Worm (Caenorhabditis elegans) whole organism, L1 larva: Measurements from ENCODE around the gene srlf-1.

Source experiments
- C04F5.9 ChIP-seq: sonication (generic microtip); optimal IDR thresholded peaks from 2 replicates; lab custom pipeline; 2016; ENCODE audit warnings: missing genetic modification characterization, missing compliant biosample characterization
- C16A3.4 ChIP-seq: fragments of 150-350 bp; optimal IDR thresholded peaks from 2 replicates; lab custom pipeline; 2014; ENCODE audit warnings: missing biosample characterization, missing genetic modification characterization
- C34B4.2 ChIP-seq: sonication (generic microtip); optimal IDR thresholded peaks from 2 replicates; lab custom pipeline; 2017; ENCODE audit warnings: mild to moderate bottlenecking, missing genetic modification characterization, missing compliant biosample characterization
- Y116A8C.19 ChIP-seq: sonication (generic microtip); optimal IDR thresholded peaks from 2 replicates; lab custom pipeline; 2016; ENCODE audit warnings: missing compliant biosample characterization, missing genetic modification characterization, borderline replicate concordance
- aha-1 ChIP-seq: fragments of 150-350 bp; optimal IDR thresholded peaks from 2 replicates; lab custom pipeline; 2014; ENCODE audit warnings: missing biosample characterization, missing genetic modification characterization
- alr-1 ChIP-seq: fragments of 200-800 bp; sonication (Bioruptor generic); optimal IDR thresholded peaks from 2 replicates; lab custom pipeline; 2018; ENCODE audit warnings: borderline replicate concordance, mild to moderate bottlenecking, missing genetic modification characterization, missing compliant biosample characterization
- aly-2 ChIP-seq: fragments of 150-350 bp; optimal IDR thresholded peaks from 2 replicates; lab custom pipeline; 2014; ENCODE audit warnings: missing biosample characterization, missing genetic modification characterization
- ceh-63 ChIP-seq: fragments of 200-800 bp; sonication (Bioruptor generic); optimal IDR thresholded peaks from 2 replicates; lab custom pipeline; 2018; ENCODE audit warnings: mild to moderate bottlenecking, missing genetic modification characterization, missing compliant biosample characterization
- ceh-8 ChIP-seq: fragments of 200-800 bp; sonication (Bioruptor generic); optimal IDR thresholded peaks from 2 replicates; lab custom pipeline; 2018; ENCODE audit warnings: mild to moderate bottlenecking, missing genetic modification characterization, moderate library complexity, missing compliant biosample characterization
- ceh-82 ChIP-seq, 3 experiments: fragments of 150-350 bp in 1 of 3; sonication (generic microtip) in 2 of 3; optimal IDR thresholded peaks; 2 replicates each; lab custom pipeline; 2014 to 2017; ENCODE audit warnings: missing biosample characterization in 3 of 3, missing genetic modification characterization in 3 of 3
- ceh-88 ChIP-seq: fragments of 200-800 bp; sonication (Bioruptor generic); IDR thresholded peaks from 2 replicates; pipeline ENCODE4 v1.3.6; 2022; ENCODE audit warnings: missing genetic modification characterization, missing compliant biosample characterization
- ceh-90 ChIP-seq: sonication (generic microtip); optimal IDR thresholded peaks from 2 replicates; lab custom pipeline; 2016; ENCODE audit warnings: missing genetic modification characterization, missing compliant biosample characterization
- ces-1 ChIP-seq: fragments of 150-350 bp; optimal IDR thresholded peaks from 2 replicates; lab custom pipeline; 2014; ENCODE audit warnings: missing biosample characterization, missing genetic modification reagents, missing genetic modification characterization
- dsc-1 ChIP-seq: sonication (generic microtip); optimal IDR thresholded peaks from 2 replicates; lab custom pipeline; 2016; ENCODE audit warnings: mild to moderate bottlenecking, missing genetic modification characterization, missing compliant biosample characterization
- egl-27 ChIP-seq, 2 experiments: fragments of 150-350 bp in 1 of 2; sonication (generic microtip); optimal IDR thresholded peaks; 3 replicates each; lab custom pipeline; 2017 to 2018; ENCODE audit warnings: missing biosample characterization in 2 of 2, missing genetic modification characterization in 2 of 2, missing genetic modification reagents in 2 of 2
- elt-2 ChIP-seq: sonication (generic microtip); optimal IDR thresholded peaks from 2 replicates; lab custom pipeline; 2016; ENCODE audit warnings: missing genetic modification characterization, mild to moderate bottlenecking, inconsistent platforms, missing compliant biosample characterization, missing genetic modification reagents
- elt-3 ChIP-seq, 6 experiments: fragments of 150-350 bp in 1 of 6; sonication (generic microtip); optimal IDR thresholded peaks; 2 replicates each; lab custom pipeline; 2017 to 2018; ENCODE audit warnings: missing biosample characterization in 6 of 6, missing genetic modification characterization in 6 of 6, inconsistent platforms in 1 of 6
- fkh-4 ChIP-seq: sonication (generic microtip); optimal IDR thresholded peaks from 2 replicates; lab custom pipeline; 2016; ENCODE audit warnings: missing compliant biosample characterization, missing genetic modification characterization, borderline replicate concordance
- fkh-8 ChIP-seq: sonication (generic microtip); optimal IDR thresholded peaks from 2 replicates; lab custom pipeline; 2016; ENCODE audit warnings: mild to moderate bottlenecking, missing genetic modification characterization, missing compliant biosample characterization
- grh-1 ChIP-seq: fragments of 200-800 bp; sonication (Bioruptor generic); IDR thresholded peaks from 2 replicates; pipeline ENCODE4 v1.3.6; 2022; ENCODE audit warnings: missing genetic modification reagents, missing genetic modification characterization, missing compliant biosample characterization
- hlh-4 ChIP-seq: sonication (generic microtip); optimal IDR thresholded peaks from 2 replicates; lab custom pipeline; 2016; ENCODE audit warnings: mild to moderate bottlenecking, missing genetic modification characterization, missing compliant biosample characterization
- lin-14 ChIP-seq: fragments of 200-800 bp; sonication (Bioruptor generic); optimal IDR thresholded peaks from 2 replicates; lab custom pipeline; 2018; ENCODE audit warnings: mild to moderate bottlenecking, missing genetic modification characterization, moderate library complexity, missing compliant biosample characterization
- lin-15B ChIP-seq: fragments of 150-350 bp; sonication (generic microtip); optimal IDR thresholded peaks from 3 replicates; lab custom pipeline; 2014; ENCODE audit warnings: missing biosample characterization, missing genetic modification characterization
- lin-35 ChIP-seq, 2 experiments: fragments of 150-350 bp; optimal IDR thresholded peaks; 2 replicates each; lab custom pipeline; 2014; ENCODE audit warnings: missing biosample characterization in 2 of 2, missing genetic modification characterization in 2 of 2, missing genetic modification reagents in 2 of 2
- lin-39 ChIP-seq: fragments of 150-350 bp; optimal IDR thresholded peaks from 2 replicates; lab custom pipeline; 2014; ENCODE audit warnings: missing biosample characterization, missing genetic modification reagents, missing genetic modification characterization
- lsy-2 ChIP-seq, 2 experiments: fragments of 150-350 bp; optimal IDR thresholded peaks; 2 replicates each; lab custom pipeline; 2014; ENCODE audit warnings: missing biosample characterization in 2 of 2, missing genetic modification characterization in 2 of 2
- mab-9 ChIP-seq: fragments of 200-800 bp; sonication (Bioruptor generic); IDR thresholded peaks from 2 replicates; pipeline ENCODE4 v1.3.6; 2022; ENCODE audit warnings: missing genetic modification reagents, missing genetic modification characterization, missing compliant biosample characterization
- mef-2 ChIP-seq: fragments of 150-350 bp; optimal IDR thresholded peaks from 2 replicates; lab custom pipeline; 2014; ENCODE audit warnings: missing biosample characterization, missing genetic modification characterization
- nhr-11 ChIP-seq: fragments of 150-350 bp; optimal IDR thresholded peaks from 2 replicates; lab custom pipeline; 2014; ENCODE audit warnings: missing biosample characterization, missing genetic modification characterization
- nhr-19 ChIP-seq: fragments of 200-800 bp; sonication (Bioruptor generic); conservative IDR thresholded peaks from 2 replicates; pipeline ENCODE4 v1.3.6; 2022; ENCODE audit warnings: missing genetic modification characterization, missing compliant biosample characterization
- nhr-237 ChIP-seq: fragments of 150-350 bp; optimal IDR thresholded peaks from 2 replicates; lab custom pipeline; 2014; ENCODE audit warnings: missing biosample characterization, missing genetic modification characterization
- nhr-47 ChIP-seq: sonication (generic microtip); optimal IDR thresholded peaks from 2 replicates; lab custom pipeline; 2016; ENCODE audit warnings: mild to moderate bottlenecking, missing genetic modification characterization, moderate library complexity, missing compliant biosample characterization
- nhr-71 ChIP-seq: sonication (generic microtip); optimal IDR thresholded peaks from 2 replicates; lab custom pipeline; 2016; ENCODE audit warnings: mild to moderate bottlenecking, missing genetic modification characterization, moderate library complexity, missing compliant biosample characterization
- nhr-77 ChIP-seq: fragments of 150-350 bp; optimal IDR thresholded peaks from 2 replicates; lab custom pipeline; 2014; ENCODE audit warnings: missing biosample characterization, missing genetic modification characterization
- nhr-84 ChIP-seq: sonication (generic microtip); optimal IDR thresholded peaks from 2 replicates; lab custom pipeline; 2017; ENCODE audit warnings: missing biosample characterization, missing genetic modification characterization
- nhr-90 ChIP-seq: sonication (generic microtip); optimal IDR thresholded peaks from 2 replicates; lab custom pipeline; 2016; ENCODE audit warnings: mild to moderate bottlenecking, missing genetic modification characterization, missing compliant biosample characterization; ENCODE audit not compliant: poor library complexity
- pag-3 ChIP-seq: sonication (generic microtip); optimal IDR thresholded peaks from 2 replicates; lab custom pipeline; 2017; ENCODE audit warnings: missing genetic modification characterization, mild to moderate bottlenecking, missing compliant biosample characterization, antibody characterized with exemption, borderline replicate concordance; ENCODE audit not compliant: insufficient read depth
- pax-3 ChIP-seq: fragments of 200-800 bp; sonication (Bioruptor generic); optimal IDR thresholded peaks from 2 replicates; lab custom pipeline; 2018; ENCODE audit warnings: mild to moderate bottlenecking, missing genetic modification characterization, moderate library complexity, missing compliant biosample characterization
- rnt-1 ChIP-seq: sonication (generic microtip); optimal IDR thresholded peaks from 2 replicates; lab custom pipeline; 2016; ENCODE audit warnings: mild to moderate bottlenecking, missing genetic modification characterization, moderate library complexity, missing compliant biosample characterization
- snu-23 ChIP-seq: sonication (generic microtip); optimal IDR thresholded peaks from 2 replicates; lab custom pipeline; 2016; ENCODE audit warnings: missing genetic modification characterization, missing compliant biosample characterization
- sox-4 ChIP-seq: sonication (generic microtip); optimal IDR thresholded peaks from 2 replicates; lab custom pipeline; 2016; ENCODE audit warnings: missing genetic modification characterization, missing compliant biosample characterization
- sptf-1 ChIP-seq: fragments of 150-350 bp; optimal IDR thresholded peaks from 2 replicates; lab custom pipeline; 2014; ENCODE audit warnings: missing biosample characterization, missing genetic modification characterization
- sup-37 ChIP-seq: fragments of 200-800 bp; sonication (Bioruptor generic); optimal IDR thresholded peaks from 2 replicates; lab custom pipeline; 2018; ENCODE audit warnings: mild to moderate bottlenecking, missing genetic modification characterization, missing compliant biosample characterization
- swsn-7 ChIP-seq: sonication (generic microtip); optimal IDR thresholded peaks from 2 replicates; lab custom pipeline; 2016; ENCODE audit warnings: missing genetic modification characterization, missing compliant biosample characterization
- tbx-2 ChIP-seq: sonication (generic microtip); optimal IDR thresholded peaks from 2 replicates; lab custom pipeline; 2016; ENCODE audit warnings: missing genetic modification characterization, missing compliant biosample characterization
- tlp-1 ChIP-seq: fragments of 150-350 bp; optimal IDR thresholded peaks from 2 replicates; lab custom pipeline; 2014; ENCODE audit warnings: missing biosample characterization, missing genetic modification characterization
- unc-130 ChIP-seq: fragments of 150-350 bp; optimal IDR thresholded peaks from 2 replicates; lab custom pipeline; 2017; ENCODE audit warnings: missing biosample characterization, missing genetic modification characterization, inconsistent platforms
- unc-30 ChIP-seq: sonication (generic microtip); optimal IDR thresholded peaks from 2 replicates; lab custom pipeline; 2017; ENCODE audit warnings: missing biosample characterization, missing genetic modification characterization
- unc-86 ChIP-seq: sonication (generic microtip); optimal IDR thresholded peaks from 2 replicates; lab custom pipeline; 2016; ENCODE audit warnings: missing genetic modification characterization, missing compliant biosample characterization
- unc-98 ChIP-seq: fragments of 200-800 bp; sonication (Bioruptor generic); IDR thresholded peaks from 2 replicates; pipeline ENCODE4 v1.3.6; 2022; ENCODE audit warnings: missing genetic modification characterization, missing compliant biosample characterization
- zag-1 ChIP-seq: fragments of 150-350 bp; optimal IDR thresholded peaks from 2 replicates; lab custom pipeline; 2014; ENCODE audit warnings: missing biosample characterization, missing genetic modification characterization
- ztf-11 ChIP-seq, 2 experiments: sonication (generic microtip); optimal IDR thresholded peaks; 2 replicates each; lab custom pipeline; 2016 to 2017; ENCODE audit warnings: missing genetic modification characterization in 2 of 2, missing biosample characterization in 1 of 2, missing compliant biosample characterization in 1 of 2
- ztf-4 ChIP-seq: fragments of 150-350 bp; optimal IDR thresholded peaks from 2 replicates; lab custom pipeline; 2014; ENCODE audit warnings: missing biosample characterization, missing genetic modification characterization

The srlf-1 gene

DNA sequence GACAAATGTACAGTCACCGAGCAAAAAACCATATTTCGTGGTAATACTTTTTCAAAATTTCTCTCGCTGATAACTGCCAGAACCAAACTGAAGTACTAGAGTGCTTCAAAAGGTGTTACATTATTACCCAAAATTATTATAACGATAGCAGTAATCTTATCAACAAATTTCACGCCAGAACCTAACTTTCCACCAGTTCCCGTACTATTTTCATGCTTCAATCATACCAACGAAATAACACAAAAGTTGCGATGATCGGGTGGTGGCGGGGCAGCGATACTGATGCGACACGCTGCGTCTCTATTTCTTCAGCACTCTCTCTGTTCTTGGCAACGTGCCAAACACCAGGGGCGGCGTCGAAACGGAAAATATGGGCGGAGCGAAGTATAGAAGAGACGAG, 18.6 kb downstream of the srlf-1 start (continued):
- TF ChIP-seq sox-4 (tag; lab: Kevin White, UChicago) (no peak), tbx-2 (tag; lab: Kevin White, UChicago) (peak; percentile 7), aha-1 (tag; lab: Kevin White, UChicago) (no peak), nhr-47 (tag; lab: Kevin White, UChicago) (peak; percentile 36), zag-1 (no peak), pax-3 (tag; lab: Kevin White, UChicago) (no peak), C04F5.9 (tag; lab: Kevin White, UChicago) (no peak), ceh-88 (GFP tag; lab: Robert Waterston, UW) (no peak), ceh-8 (no peak), rnt-1 (peak; percentile 66), grh-1 (GFP tag; lab: Robert Waterston, UW) (0 out of 2 replicates have a peak, but pooled peaks have one; percentile 6), lsy-2 (tag; optimal IDR thresholded peaks at IDR 0.05; lab: Kevin White, UChicago) (peak; percentile 17 to 20), egl-27 (tag; optimal IDR thresholded peaks at IDR 0.05; lab: Kevin White, UChicago) (no peak), ceh-82 (tag; optimal IDR thresholded peaks at IDR 0.05; lab: Kevin White, UChicago) (no peak), ceh-63 (GFP tag; lab: Kevin White, UChicago) (no peak), fkh-4 (tag; lab: Kevin White, UChicago) (no peak), nhr-19 (GFP tag; lab: Robert Waterston, UW) (peak; percentile 58), aly-2 (tag; lab: Kevin White, UChicago) (no peak), lin-15B (tag; lab: Kevin White, UChicago) (no peak), unc-130 (tag; lab: Kevin White, UChicago) (no peak), ztf-4 (no peak), Y116A8C.19 (no peak), elt-2 (tag; lab: Kevin White, UChicago) (peak; percentile 94), C34B4.2 (tag; lab: Kevin White, UChicago) (no peak), sptf-1 (tag; lab: Kevin White, UChicago) (no peak), nhr-11 (tag; lab: Kevin White, UChicago) (no peak), sup-37 (GFP tag; lab: Kevin White, UChicago) (no peak), unc-86 (tag; lab: Kevin White, UChicago) (no peak), pag-3 (tag; lab: Kevin White, UChicago) (no peak), swsn-7 (tag; lab: Kevin White, UChicago) (peak; percentile 40), nhr-84 (tag; lab: Kevin White, UChicago) (no peak), tlp-1 (tag; lab: Kevin White, UChicago) (peak; percentile 25), ztf-11 (tag; optimal IDR thresholded peaks at IDR 0.05; lab: Kevin White, UChicago) (no peak), ces-1 (no peak), lin-14 (GFP tag; lab: Kevin White, UChicago) (peak; percentile 78), nhr-71 (peak; percentile 70), lin-35 (GFP tag; optimal IDR thresholded peaks at IDR 0.05; lab: Kevin White, UChicago) (peak in 1 of 2 experiments; percentile 61), nhr-237 (tag; lab: Kevin White, UChicago) (no peak), unc-30 (tag; lab: Kevin White, UChicago) (no peak), mab-9 (GFP tag; lab: Robert Waterston, UW) (no peak), fkh-8 (tag; lab: Kevin White, UChicago) (no peak), hlh-4 (tag; lab: Kevin White, UChicago) (no peak), mef-2 (tag; lab: Kevin White, UChicago) (no peak), nhr-77 (no peak), dsc-1 (no peak), lin-39 (tag; lab: Kevin White, UChicago) (no peak), unc-98 (GFP tag; lab: Robert Waterston, UW) (no peak), nhr-90 (peak; percentile 55), alr-1 (tag; lab: Kevin White, UChicago) (no peak), snu-23 (GFP tag; lab: Kevin White, UChicago) (peak; percentile 45), elt-3 (tag; optimal IDR thresholded peaks at IDR 0.05; lab: Kevin White, UChicago) (peak in 1 of 6 experiments; percentile 4), ceh-90 (tag; lab: Kevin White, UChicago) (no peak), C16A3.4 (no peak)
